Worm (Caenorhabditis elegans) whole organism, L1 larva: ENCODE measurements around the gene kel-3.

Source experiments
- C04F5.9 ChIP-seq: sonication (generic microtip); optimal IDR thresholded peaks from 2 replicates; lab custom pipeline; 2016; ENCODE audit warnings: missing genetic modification characterization, missing compliant biosample characterization
- aha-1 ChIP-seq: fragments of 150-350 bp; optimal IDR thresholded peaks from 2 replicates; lab custom pipeline; 2014; ENCODE audit warnings: missing biosample characterization, missing genetic modification characterization
- blmp-1 ChIP-seq: fragments of 150-350 bp; optimal IDR thresholded peaks from 2 replicates; lab custom pipeline; 2014; ENCODE audit warnings: missing biosample characterization, missing genetic modification characterization
- ceh-63 ChIP-seq: fragments of 200-800 bp; sonication (Bioruptor generic); optimal IDR thresholded peaks from 2 replicates; lab custom pipeline; 2018; ENCODE audit warnings: mild to moderate bottlenecking, missing genetic modification characterization, missing compliant biosample characterization
- ceh-82 ChIP-seq, 3 experiments: fragments of 150-350 bp in 1 of 3; sonication (generic microtip) in 2 of 3; optimal IDR thresholded peaks; 2 replicates each; lab custom pipeline; 2014 to 2017; ENCODE audit warnings: missing biosample characterization in 3 of 3, missing genetic modification characterization in 3 of 3
- ceh-88 ChIP-seq: fragments of 200-800 bp; sonication (Bioruptor generic); IDR thresholded peaks from 2 replicates; pipeline ENCODE4 v1.3.6; 2022; ENCODE audit warnings: missing genetic modification characterization, missing compliant biosample characterization
- ces-1 ChIP-seq: fragments of 150-350 bp; optimal IDR thresholded peaks from 2 replicates; lab custom pipeline; 2014; ENCODE audit warnings: missing biosample characterization, missing genetic modification reagents, missing genetic modification characterization
- dpl-1 ChIP-seq, 3 experiments: fragments of 150-350 bp in 2 of 3; sonication (generic microtip) in 1 of 3; optimal IDR thresholded peaks; 2 replicates each; lab custom pipeline; 2014 to 2017; ENCODE audit warnings: missing biosample characterization in 3 of 3, missing genetic modification characterization in 3 of 3, missing genetic modification reagents in 3 of 3
- dsc-1 ChIP-seq: sonication (generic microtip); optimal IDR thresholded peaks from 2 replicates; lab custom pipeline; 2016; ENCODE audit warnings: mild to moderate bottlenecking, missing genetic modification characterization, missing compliant biosample characterization
- efl-1 ChIP-seq, 4 experiments: fragments of 150-350 bp; optimal IDR thresholded peaks in 3 of 4; peaks in 1 of 4; 1 replicate in 1 of 4; 2 replicates in 3 of 4; lab custom pipeline; 2014; ENCODE audit warnings: missing biosample characterization in 2 of 4, missing genetic modification characterization in 2 of 4, missing genetic modification reagents in 2 of 4
- efl-3 ChIP-seq: fragments of 200-800 bp; sonication (Bioruptor generic); optimal IDR thresholded peaks from 2 replicates; lab custom pipeline; 2018; ENCODE audit warnings: mild to moderate bottlenecking, missing genetic modification characterization, missing compliant biosample characterization
- egl-27 ChIP-seq, 2 experiments: fragments of 150-350 bp in 1 of 2; sonication (generic microtip); optimal IDR thresholded peaks; 3 replicates each; lab custom pipeline; 2017 to 2018; ENCODE audit warnings: missing biosample characterization in 2 of 2, missing genetic modification characterization in 2 of 2, missing genetic modification reagents in 2 of 2
- elt-2 ChIP-seq: sonication (generic microtip); optimal IDR thresholded peaks from 2 replicates; lab custom pipeline; 2016; ENCODE audit warnings: missing genetic modification characterization, mild to moderate bottlenecking, inconsistent platforms, missing compliant biosample characterization, missing genetic modification reagents
- elt-3 ChIP-seq, 6 experiments: fragments of 150-350 bp in 1 of 6; sonication (generic microtip); optimal IDR thresholded peaks; 2 replicates each; lab custom pipeline; 2017 to 2018; ENCODE audit warnings: missing biosample characterization in 6 of 6, missing genetic modification characterization in 6 of 6, inconsistent platforms in 1 of 6
- ets-5 ChIP-seq: fragments of 200-800 bp; sonication (Bioruptor generic); IDR thresholded peaks from 2 replicates; pipeline ENCODE4 v1.3.6; 2022; ENCODE audit warnings: missing genetic modification characterization, missing compliant biosample characterization
- fkh-10 ChIP-seq: sonication (generic microtip); optimal IDR thresholded peaks from 2 replicates; lab custom pipeline; 2017; ENCODE audit warnings: missing biosample characterization, missing genetic modification reagents, missing genetic modification characterization
- fkh-4 ChIP-seq: sonication (generic microtip); optimal IDR thresholded peaks from 2 replicates; lab custom pipeline; 2016; ENCODE audit warnings: missing compliant biosample characterization, missing genetic modification characterization, borderline replicate concordance
- fos-1 ChIP-seq: fragments of 150-350 bp; optimal IDR thresholded peaks from 2 replicates; lab custom pipeline; 2014; ENCODE audit warnings: missing biosample characterization, missing genetic modification characterization
- grh-1 ChIP-seq: fragments of 200-800 bp; sonication (Bioruptor generic); IDR thresholded peaks from 2 replicates; pipeline ENCODE4 v1.3.6; 2022; ENCODE audit warnings: missing genetic modification reagents, missing genetic modification characterization, missing compliant biosample characterization
- hpl-2 ChIP-seq: fragments of 150-350 bp; optimal IDR thresholded peaks from 2 replicates; lab custom pipeline; 2014; ENCODE audit warnings: missing biosample characterization, missing genetic modification reagents, missing genetic modification characterization
- irx-1 ChIP-seq: sonication (generic microtip); optimal IDR thresholded peaks from 2 replicates; lab custom pipeline; 2016; ENCODE audit warnings: missing genetic modification characterization, missing compliant biosample characterization
- lin-14 ChIP-seq: fragments of 200-800 bp; sonication (Bioruptor generic); optimal IDR thresholded peaks from 2 replicates; lab custom pipeline; 2018; ENCODE audit warnings: mild to moderate bottlenecking, missing genetic modification characterization, moderate library complexity, missing compliant biosample characterization
- lin-15B ChIP-seq: fragments of 150-350 bp; sonication (generic microtip); optimal IDR thresholded peaks from 3 replicates; lab custom pipeline; 2014; ENCODE audit warnings: missing biosample characterization, missing genetic modification characterization
- lin-35 ChIP-seq, 2 experiments: fragments of 150-350 bp; optimal IDR thresholded peaks; 2 replicates each; lab custom pipeline; 2014; ENCODE audit warnings: missing biosample characterization in 2 of 2, missing genetic modification characterization in 2 of 2, missing genetic modification reagents in 2 of 2
- lin-39 ChIP-seq: fragments of 150-350 bp; optimal IDR thresholded peaks from 2 replicates; lab custom pipeline; 2014; ENCODE audit warnings: missing biosample characterization, missing genetic modification reagents, missing genetic modification characterization
- mab-9 ChIP-seq: fragments of 200-800 bp; sonication (Bioruptor generic); IDR thresholded peaks from 2 replicates; pipeline ENCODE4 v1.3.6; 2022; ENCODE audit warnings: missing genetic modification reagents, missing genetic modification characterization, missing compliant biosample characterization
- mef-2 ChIP-seq: fragments of 150-350 bp; optimal IDR thresholded peaks from 2 replicates; lab custom pipeline; 2014; ENCODE audit warnings: missing biosample characterization, missing genetic modification characterization
- mep-1 ChIP-seq: fragments of 150-350 bp; optimal IDR thresholded peaks from 2 replicates; lab custom pipeline; 2014; ENCODE audit warnings: missing biosample characterization, missing genetic modification characterization
- nhr-12 ChIP-seq: sonication (generic microtip); optimal IDR thresholded peaks from 2 replicates; lab custom pipeline; 2017; ENCODE audit warnings: missing biosample characterization, missing genetic modification characterization
- nhr-19 ChIP-seq: fragments of 200-800 bp; sonication (Bioruptor generic); conservative IDR thresholded peaks from 2 replicates; pipeline ENCODE4 v1.3.6; 2022; ENCODE audit warnings: missing genetic modification characterization, missing compliant biosample characterization
- nhr-237 ChIP-seq: fragments of 150-350 bp; optimal IDR thresholded peaks from 2 replicates; lab custom pipeline; 2014; ENCODE audit warnings: missing biosample characterization, missing genetic modification characterization
- nhr-71 ChIP-seq: sonication (generic microtip); optimal IDR thresholded peaks from 2 replicates; lab custom pipeline; 2016; ENCODE audit warnings: mild to moderate bottlenecking, missing genetic modification characterization, moderate library complexity, missing compliant biosample characterization
- nhr-77 ChIP-seq: fragments of 150-350 bp; optimal IDR thresholded peaks from 2 replicates; lab custom pipeline; 2014; ENCODE audit warnings: missing biosample characterization, missing genetic modification characterization
- nhr-85 ChIP-seq: sonication (generic microtip); peaks from one replicate; lab custom pipeline; 2016; ENCODE audit warnings: missing genetic modification characterization, inconsistent platforms, missing compliant biosample characterization
- pax-3 ChIP-seq: fragments of 200-800 bp; sonication (Bioruptor generic); optimal IDR thresholded peaks from 2 replicates; lab custom pipeline; 2018; ENCODE audit warnings: mild to moderate bottlenecking, missing genetic modification characterization, moderate library complexity, missing compliant biosample characterization
- rnt-1 ChIP-seq: sonication (generic microtip); optimal IDR thresholded peaks from 2 replicates; lab custom pipeline; 2016; ENCODE audit warnings: mild to moderate bottlenecking, missing genetic modification characterization, moderate library complexity, missing compliant biosample characterization
- snu-23 ChIP-seq: sonication (generic microtip); optimal IDR thresholded peaks from 2 replicates; lab custom pipeline; 2016; ENCODE audit warnings: missing genetic modification characterization, missing compliant biosample characterization
- sox-4 ChIP-seq: sonication (generic microtip); optimal IDR thresholded peaks from 2 replicates; lab custom pipeline; 2016; ENCODE audit warnings: missing genetic modification characterization, missing compliant biosample characterization
- sup-37 ChIP-seq: fragments of 200-800 bp; sonication (Bioruptor generic); optimal IDR thresholded peaks from 2 replicates; lab custom pipeline; 2018; ENCODE audit warnings: mild to moderate bottlenecking, missing genetic modification characterization, missing compliant biosample characterization
- tbx-2 ChIP-seq: sonication (generic microtip); optimal IDR thresholded peaks from 2 replicates; lab custom pipeline; 2016; ENCODE audit warnings: missing genetic modification characterization, missing compliant biosample characterization
- tlp-1 ChIP-seq: fragments of 150-350 bp; optimal IDR thresholded peaks from 2 replicates; lab custom pipeline; 2014; ENCODE audit warnings: missing biosample characterization, missing genetic modification characterization
- unc-30 ChIP-seq: sonication (generic microtip); optimal IDR thresholded peaks from 2 replicates; lab custom pipeline; 2017; ENCODE audit warnings: missing biosample characterization, missing genetic modification characterization
- unc-62 ChIP-seq: fragments of 150-350 bp; optimal IDR thresholded peaks from 2 replicates; lab custom pipeline; 2014; ENCODE audit warnings: missing biosample characterization, missing genetic modification reagents, missing genetic modification characterization
- unc-86 ChIP-seq: sonication (generic microtip); optimal IDR thresholded peaks from 2 replicates; lab custom pipeline; 2016; ENCODE audit warnings: missing genetic modification characterization, missing compliant biosample characterization
- zag-1 ChIP-seq: fragments of 150-350 bp; optimal IDR thresholded peaks from 2 replicates; lab custom pipeline; 2014; ENCODE audit warnings: missing biosample characterization, missing genetic modification characterization
- ztf-11 ChIP-seq, 2 experiments: sonication (generic microtip); optimal IDR thresholded peaks; 2 replicates each; lab custom pipeline; 2016 to 2017; ENCODE audit warnings: missing genetic modification characterization in 2 of 2, missing biosample characterization in 1 of 2, missing compliant biosample characterization in 1 of 2
- ztf-4 ChIP-seq: fragments of 150-350 bp; optimal IDR thresholded peaks from 2 replicates; lab custom pipeline; 2014; ENCODE audit warnings: missing biosample characterization, missing genetic modification characterization

The kel-3 gene

DNA sequence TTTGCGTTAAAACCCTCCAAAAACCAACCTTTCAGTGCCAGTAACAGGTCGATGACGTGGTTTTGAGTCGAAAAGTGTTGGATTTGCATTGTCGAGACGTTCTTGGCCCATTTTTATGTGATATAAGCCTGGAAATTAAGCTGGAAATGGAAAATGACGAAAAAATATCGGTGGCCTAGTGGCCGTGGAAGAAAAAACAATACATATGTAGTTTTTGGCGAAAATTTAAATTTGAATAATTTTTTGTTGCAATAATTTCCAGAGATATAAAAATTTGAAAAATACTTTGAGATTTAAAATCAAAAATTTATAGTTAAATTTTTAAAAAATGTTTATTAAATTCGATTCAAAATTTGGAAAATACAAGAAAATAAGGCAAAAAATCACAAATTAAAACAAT lies 25.2 kb upstream of the kel-3 start, which contains the start of gene ciao-2B (continued):
- TF ChIP-seq hpl-2 (GFP tag; lab: Kevin White, UChicago) (no peak), nhr-71 (tag; lab: Kevin White, UChicago) (peak; percentile 58), tbx-2 (tag; lab: Kevin White, UChicago) (peak; percentile 59), C04F5.9 (tag; lab: Kevin White, UChicago) (no peak), elt-3 (tag; optimal IDR thresholded peaks at IDR 0.05; lab: Kevin White, UChicago) (no peak), sox-4 (tag; lab: Kevin White, UChicago) (peak; percentile 6), lin-15B (tag; lab: Kevin White, UChicago) (no peak), egl-27 (tag; optimal IDR thresholded peaks at IDR 0.05; lab: Kevin White, UChicago) (no peak), irx-1 (tag; lab: Kevin White, UChicago) (peak; percentile 55)
- TF ChIP-seq, all 84 proteins: peak for 25

DNA sequence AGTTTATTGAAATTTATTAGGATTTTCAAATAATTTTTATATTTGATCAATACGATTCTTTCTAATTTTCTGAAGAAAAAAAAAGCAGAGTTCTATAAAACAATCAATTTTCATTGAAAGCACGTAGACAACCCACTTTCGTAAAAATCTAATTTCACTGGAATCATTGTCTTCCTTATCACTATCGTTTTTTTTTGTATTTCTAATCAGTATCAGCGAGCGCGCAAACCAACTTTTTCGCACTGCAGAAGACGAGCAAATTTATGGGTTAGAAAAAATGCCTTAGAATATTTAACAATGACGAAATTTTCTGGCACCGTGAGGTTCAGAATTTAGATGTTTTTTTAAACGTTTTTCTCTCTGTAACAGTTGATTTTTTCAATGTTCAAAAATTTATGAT lies 11.8 kb upstream of the kel-3 start:
- TF ChIP-seq ceh-82 (tag; optimal IDR thresholded peaks at IDR 0.05; lab: Kevin White, UChicago), result no peak

DNA sequence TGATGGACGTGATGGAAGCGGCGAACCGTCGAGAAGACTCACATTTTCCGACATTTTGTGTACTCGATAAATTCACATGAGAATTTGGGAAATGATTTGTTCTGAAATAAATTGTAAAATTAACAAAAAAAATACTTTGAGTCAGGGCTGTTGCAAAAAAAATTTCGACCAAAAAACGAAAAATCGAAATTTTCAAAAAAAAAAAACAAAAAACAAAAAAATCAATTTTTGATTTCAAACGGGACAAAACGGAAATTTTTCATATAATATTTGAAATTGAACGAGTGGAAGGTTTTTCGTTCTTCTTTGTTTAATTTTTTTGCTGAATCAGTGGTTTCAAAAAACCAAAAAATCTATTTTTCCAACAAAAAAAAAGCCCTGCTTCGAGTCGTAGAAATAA lies 9.4 kb upstream of the kel-3 start, which contains the start of gene cua-1:
Gene cua-1 (minus strand): TSS at position 101 of the 400 bp plus-strand sequence.
- TF ChIP-seq ceh-88 (GFP tag; lab: Robert Waterston, UW) (no peak), unc-86 (no peak), ets-5 (GFP tag; lab: Robert Waterston, UW) (no peak), pax-3 (tag; lab: Kevin White, UChicago) (no peak), lin-14 (no peak), snu-23 (GFP tag; lab: Kevin White, UChicago) (no peak), ceh-82 (tag; optimal IDR thresholded peaks at IDR 0.05; lab: Kevin White, UChicago) (no peak), grh-1 (GFP tag; lab: Robert Waterston, UW) (no peak), ztf-11 (tag; optimal IDR thresholded peaks at IDR 0.05; lab: Kevin White, UChicago) (no peak), mab-9 (GFP tag; lab: Robert Waterston, UW) (no peak), mep-1 (no peak), tlp-1 (tag; lab: Kevin White, UChicago) (no peak), C04F5.9 (tag; lab: Kevin White, UChicago) (no peak), zag-1 (tag; lab: Kevin White, UChicago) (no peak)

DNA sequence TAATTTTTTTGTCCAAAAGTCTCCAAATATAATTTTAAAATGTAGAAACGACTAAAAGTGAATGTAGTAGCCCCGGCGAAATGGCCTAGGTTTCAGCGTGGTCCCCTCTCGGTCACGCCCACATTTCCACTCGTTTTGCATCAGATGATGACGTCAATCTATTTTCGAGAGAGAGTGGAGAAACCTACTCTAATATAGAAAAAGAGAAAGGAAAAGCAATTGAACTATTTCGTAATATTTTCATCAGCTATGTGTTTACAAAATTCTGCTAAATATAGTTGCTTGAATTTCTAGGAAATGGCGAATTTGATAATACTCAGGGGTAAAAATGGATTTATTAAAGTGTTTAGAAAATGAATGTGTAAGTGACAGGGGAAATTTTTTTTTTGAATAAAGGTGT lies 8.8 kb upstream of the kel-3 start:
- TF ChIP-seq lin-35 (GFP tag; optimal IDR thresholded peaks at IDR 0.05; lab: Kevin White, UChicago) (peak in 1 of 2 experiments; percentile 48), fkh-4 (tag; lab: Kevin White, UChicago) (no peak), rnt-1 (tag; lab: Kevin White, UChicago) (no peak), lin-15B (tag; lab: Kevin White, UChicago) (no peak), blmp-1 (tag; lab: Kevin White, UChicago) (peak; percentile 10), nhr-19 (GFP tag; lab: Robert Waterston, UW) (no peak), ets-5 (GFP tag; lab: Robert Waterston, UW) (no peak), ceh-63 (GFP tag; lab: Kevin White, UChicago) (no peak), unc-62 (GFP tag; lab: Kevin White, UChicago) (no peak), irx-1 (tag; lab: Kevin White, UChicago) (no peak), sup-37 (GFP tag; lab: Kevin White, UChicago) (no peak), lin-39 (no peak), dsc-1 (tag; lab: Kevin White, UChicago) (no peak), elt-3 (tag; optimal IDR thresholded peaks at IDR 0.05; lab: Kevin White, UChicago) (no peak), nhr-85 (no peak), nhr-71 (tag; lab: Kevin White, UChicago) (peak; percentile 73), unc-30 (tag; lab: Kevin White, UChicago) (no peak), aha-1 (tag; lab: Kevin White, UChicago) (no peak), ztf-4 (tag; lab: Kevin White, UChicago) (no peak), efl-1 (optimal IDR thresholded peaks at IDR 0.05; lab: Kevin White, UChicago) (peak; percentile 27), efl-1 (GFP tag; optimal IDR thresholded peaks at IDR 0.05 in 1 of 2; lab: Kevin White, UChicago) (peak; percentile 31 to 57), elt-2 (no peak), nhr-237 (tag; lab: Kevin White, UChicago) (peak; percentile 22), ces-1 (GFP tag; lab: Kevin White, UChicago) (no peak), nhr-77 (tag; lab: Kevin White, UChicago) (no peak), dpl-1 (GFP tag; optimal IDR thresholded peaks at IDR 0.05; lab: Kevin White, UChicago) (peak in 1 of 3 experiments; percentile 35), fkh-10 (GFP tag; lab: Kevin White, UChicago) (peak; percentile 31), mef-2 (tag; lab: Kevin White, UChicago) (peak; percentile 84), nhr-12 (tag; lab: Kevin White, UChicago) (no peak), efl-3 (GFP tag; lab: Kevin White, UChicago) (no peak), fos-1 (no peak)
